Worm (Caenorhabditis elegans) whole organism, midembryonic: ENCODE measurements around the gene cdh-1.

Source experiments
- T22C8.4 ChIP-seq: fragments of 200-800 bp; sonication (Bioruptor generic); IDR thresholded peaks from 2 replicates; pipeline ENCODE4 v1.3.6; 2022; ENCODE audit warnings: missing genetic modification characterization, missing compliant biosample characterization
- cog-1 ChIP-seq: sonication (generic microtip); optimal IDR thresholded peaks from 2 replicates; lab custom pipeline; 2016; ENCODE audit warnings: missing genetic modification characterization, missing compliant biosample characterization
- med-1 ChIP-seq: sonication (generic microtip); optimal IDR thresholded peaks from 2 replicates; lab custom pipeline; 2017; ENCODE audit warnings: missing genetic modification characterization, mild to moderate bottlenecking, missing compliant biosample characterization, antibody characterized with exemption, missing genetic modification reagents; ENCODE audit not compliant: insufficient read depth
- ref-1 ChIP-seq: fragments of 200-800 bp; sonication (Bioruptor generic); conservative IDR thresholded peaks from 2 replicates; pipeline ENCODE4 v1.3.6; 2022; ENCODE audit warnings: missing genetic modification reagents, missing genetic modification characterization, missing compliant biosample characterization
- ztf-23 ChIP-seq: fragments of 200-800 bp; sonication (Bioruptor generic); IDR thresholded peaks from 2 replicates; pipeline ENCODE4 v1.3.6; 2022; ENCODE audit warnings: missing genetic modification reagents, missing genetic modification characterization, missing compliant biosample characterization

DNA sequence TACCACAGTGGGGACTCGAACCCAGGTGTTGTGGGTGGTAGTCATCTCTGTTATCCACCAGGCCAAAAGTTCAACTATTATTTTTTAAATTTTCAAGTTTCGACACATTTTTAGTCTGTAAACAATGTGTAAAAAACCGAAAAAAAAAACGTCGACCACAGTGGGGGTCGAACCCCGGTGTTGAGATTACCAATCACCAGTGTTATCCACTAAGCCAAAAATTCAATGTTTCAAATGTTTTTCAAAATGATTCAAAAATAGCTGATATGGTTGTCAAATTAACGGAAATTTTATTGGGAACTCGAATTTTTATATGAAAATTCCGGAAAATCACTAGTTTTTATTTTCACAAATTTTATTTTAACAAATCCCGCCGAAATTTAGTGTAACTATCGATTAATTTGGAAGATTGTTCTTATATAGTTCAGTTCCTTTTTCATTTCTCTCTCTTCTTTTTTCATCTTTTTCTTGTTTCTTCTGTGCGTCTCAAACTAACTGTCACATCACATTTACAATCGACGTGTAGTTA, 37.5 kb upstream of the cdh-1 start:
- TF ChIP-seq med-1 (GFP tag; lab: Kevin White, UChicago): no peak
- TF ChIP-seq cog-1: no peak
- no peak for TF ChIP-seq ztf-23 (GFP tag; lab: Robert Waterston, UW)
- no peak for TF ChIP-seq T22C8.4 (GFP tag; lab: Robert Waterston, UW)
- no peak for TF ChIP-seq ref-1
